Worm (Caenorhabditis elegans): ENCODE measurements around the gene srh-214.

ce11 chrV:16786012-16786411, 43.5 kb downstream of the srh-214 start:
- no peak for TF ChIP-seq egl-27 (tag; optimal IDR thresholded peaks at IDR 0.05)
- no peak for TF ChIP-seq nhr-76 (tag; optimal IDR thresholded peaks at IDR 0.05)
- no peak for TF ChIP-seq ceh-16 (tag; optimal IDR thresholded peaks at IDR 0.05)
- no peak for TF ChIP-seq ceh-9 (tag; optimal IDR thresholded peaks at IDR 0.05)
- no peak for TF ChIP-seq snpc-4 (tag; optimal IDR thresholded peaks at IDR 0.05)
- no peak for TF ChIP-seq pha-4 (tag; optimal IDR thresholded peaks at IDR 0.05)
- no peak for TF ChIP-seq R02D3.7 (tag; optimal IDR thresholded peaks at IDR 0.05)
- no peak for TF ChIP-seq fos-1 (tag; optimal IDR thresholded peaks at IDR 0.05)
- no peak for TF ChIP-seq unc-62 (GFP tag; optimal IDR thresholded peaks at IDR 0.05)
- TF ChIP-seq ama-1 (optimal IDR thresholded peaks at IDR 0.05) = no peak
- no peak for TF ChIP-seq nhr-11 (tag; optimal IDR thresholded peaks at IDR 0.05)

Measured in whole organism, L3 larva.